Worm (Caenorhabditis elegans): ENCODE measurements around the gene B0244.6.

DNA sequence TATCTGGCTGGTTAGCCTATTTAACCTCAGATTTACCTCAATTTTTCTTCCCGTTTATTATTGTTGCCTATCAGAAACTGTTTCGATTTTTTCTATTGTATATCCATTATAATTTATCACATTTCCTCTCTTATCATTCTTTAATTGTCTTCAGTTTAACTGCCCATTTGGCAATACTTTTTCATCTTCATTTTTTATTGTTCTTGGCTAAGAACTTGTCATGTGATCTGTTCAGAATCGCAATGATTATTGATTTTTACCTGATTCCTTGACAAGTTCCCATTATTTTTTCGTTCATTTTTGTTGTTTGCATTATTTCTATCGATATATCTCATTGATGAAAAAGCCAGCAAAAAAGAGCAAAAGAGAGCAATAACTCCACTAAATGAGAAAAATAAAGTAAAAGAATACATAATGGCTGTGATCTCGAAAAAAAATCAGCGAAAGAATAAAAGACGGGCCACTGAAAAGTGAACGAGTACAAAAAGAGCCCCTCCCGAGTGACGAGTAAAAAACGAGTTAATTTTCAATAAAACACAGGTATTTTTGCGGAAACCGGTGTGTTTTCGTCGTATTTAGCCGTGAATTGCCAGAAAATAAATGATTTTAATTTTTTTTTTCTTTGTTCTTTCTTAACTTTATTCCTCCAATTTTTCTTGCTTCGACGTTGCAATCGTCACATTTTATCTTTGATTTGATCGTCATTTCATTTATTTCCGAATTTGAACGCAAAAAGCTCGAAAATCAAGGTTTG, 23.4 kb upstream of the B0244.6 start, which contains the start of gene arf-1:
- TF ChIP-seq him-1 (tag; optimal IDR thresholded peaks at IDR 0.05) (no peak), W03F9.2 (tag; optimal IDR thresholded peaks at IDR 0.05) (no peak), dao-5 (tag; optimal IDR thresholded peaks at IDR 0.05) (no peak)

All from whole organism, L4/young adult.